Fruit fly (Drosophila melanogaster) whole organism, embryonic: ENCODE measurements around the gene ara.

Experiments used
- B-H1 ChIP-seq: fragments of 200-800 bp; sonication (Bioruptor generic); IDR thresholded peaks from 3 replicates; pipeline ENCODE4 v1.3.6; 2022; ENCODE audit warnings: missing biosample characterization, missing genetic modification characterization
- CG10267 ChIP-seq: fragments of 200-800 bp; sonication (Bioruptor generic); optimal IDR thresholded peaks from 2 replicates; lab custom pipeline; 2018; ENCODE audit warnings: missing biosample characterization, mild to moderate bottlenecking, missing genetic modification characterization, moderate library complexity
- CG11093 ChIP-seq: fragments of 200-800 bp; sonication (Bioruptor generic); IDR thresholded peaks from 3 replicates; pipeline ENCODE4 v1.3.6; 2022; ENCODE audit warnings: missing biosample characterization, missing genetic modification characterization
- CG11695 ChIP-seq: fragments of 200-800 bp; sonication (Bioruptor generic); IDR thresholded peaks from 3 replicates; pipeline ENCODE4 v1.3.6; 2022; ENCODE audit warnings: missing biosample characterization, missing genetic modification characterization
- CG15601 ChIP-seq: fragments of 200-800 bp; sonication (Bioruptor generic); optimal IDR thresholded peaks from 3 replicates; lab custom pipeline; 2019; ENCODE audit warnings: missing biosample characterization, mild to moderate bottlenecking, missing genetic modification characterization, moderate library complexity
- CG18619 ChIP-seq: fragments of 200-800 bp; sonication (Bioruptor generic); optimal IDR thresholded peaks from 3 replicates; lab custom pipeline; 2017; ENCODE audit warnings: missing biosample characterization, mild to moderate bottlenecking, missing genetic modification characterization
- CG2129 ChIP-seq: fragments of 200-800 bp; sonication (Bioruptor generic); IDR thresholded peaks from 2 replicates; pipeline ENCODE4 v1.3.6; 2022; ENCODE audit warnings: missing biosample characterization, missing genetic modification characterization; ENCODE audit not compliant: partially characterized antibody
- CG2712 ChIP-seq: fragments of 200-800 bp; optimal IDR thresholded peaks from 3 replicates; lab custom pipeline; 2019; ENCODE audit warnings: missing biosample characterization, mild to moderate bottlenecking, missing genetic modification characterization, moderate library complexity
- CG34376 ChIP-seq: fragments of 200-800 bp; sonication (Bioruptor generic); optimal IDR thresholded peaks from 2 replicates; lab custom pipeline; 2018; ENCODE audit warnings: missing biosample characterization, mild to moderate bottlenecking, missing genetic modification characterization
- CG3995 ChIP-seq: fragments of 200-800 bp; sonication (Bioruptor generic); optimal IDR thresholded peaks from 3 replicates; lab custom pipeline; 2016; ENCODE audit warnings: missing biosample characterization, missing genetic modification characterization
- CG4328 ChIP-seq: fragments of 200-800 bp; sonication (Bioruptor generic); optimal IDR thresholded peaks from 3 replicates; lab custom pipeline; 2017; ENCODE audit warnings: missing biosample characterization, missing genetic modification reagents, missing genetic modification characterization
- CG5180 ChIP-seq: fragments of 200-800 bp; sonication (Bioruptor generic); optimal IDR thresholded peaks from 3 replicates; lab custom pipeline; 2017; ENCODE audit warnings: missing biosample characterization, missing genetic modification characterization, mild to moderate bottlenecking, moderate library complexity, missing genetic modification reagents
- CG6765 ChIP-seq: fragments of 200-800 bp; sonication (Bioruptor generic); optimal IDR thresholded peaks from 3 replicates; lab custom pipeline; 2017; ENCODE audit warnings: missing biosample characterization, mild to moderate bottlenecking, missing genetic modification characterization
- CG7357 ChIP-seq: fragments of 200-800 bp; sonication (Bioruptor generic); IDR thresholded peaks from 3 replicates; pipeline ENCODE4 v1.3.6; 2022; ENCODE audit warnings: missing biosample characterization, missing genetic modification characterization
- CG7839 ChIP-seq: fragments of 200-800 bp; sonication (Bioruptor generic); optimal IDR thresholded peaks from 3 replicates; lab custom pipeline; 2018; ENCODE audit warnings: missing biosample characterization, mild to moderate bottlenecking, missing genetic modification characterization, moderate library complexity
- CG7987 ChIP-seq: fragments of 200-800 bp; sonication (Bioruptor generic); optimal IDR thresholded peaks from 2 replicates; lab custom pipeline; 2018; ENCODE audit warnings: missing biosample characterization, mild to moderate bottlenecking, missing genetic modification characterization, moderate library complexity
- CG8089 ChIP-seq: fragments of 200-800 bp; sonication (Bioruptor generic); optimal IDR thresholded peaks from 3 replicates; lab custom pipeline; 2016; ENCODE audit warnings: missing biosample characterization, missing genetic modification characterization
- CG8290 ChIP-seq, 3 experiments: fragments of 200-800 bp; sonication (Bioruptor generic); optimal IDR thresholded peaks; 2 replicates each; lab custom pipeline; 2016 to 2019; ENCODE audit warnings: missing biosample characterization in 3 of 3, missing genetic modification characterization in 3 of 3, mild to moderate bottlenecking in 2 of 3, moderate library complexity in 1 of 3
- CG8765 ChIP-seq: fragments of 200-800 bp; sonication (Bioruptor generic); IDR thresholded peaks from 2 replicates; pipeline ENCODE4 v1.3.6; 2022; ENCODE audit warnings: missing biosample characterization, missing genetic modification characterization
- CG9932 ChIP-seq: fragments of 200-800 bp; sonication (Bioruptor generic); IDR thresholded peaks from 2 replicates; pipeline ENCODE4 v1.3.6; 2022; ENCODE audit warnings: missing biosample characterization, missing genetic modification characterization
- D19A ChIP-seq: fragments of 200-800 bp; optimal IDR thresholded peaks from 3 replicates; lab custom pipeline; 2019; ENCODE audit warnings: missing biosample characterization, mild to moderate bottlenecking, missing genetic modification characterization, moderate library complexity
- Dek ChIP-seq: fragments of 200-800 bp; sonication (Bioruptor generic); optimal IDR thresholded peaks from 3 replicates; lab custom pipeline; 2019; ENCODE audit warnings: missing biosample characterization, mild to moderate bottlenecking, missing genetic modification characterization, moderate library complexity
- Dip2 ChIP-seq: fragments of 200-800 bp; sonication (Bioruptor generic); IDR thresholded peaks from 2 replicates; pipeline ENCODE4 v1.3.6; 2022; ENCODE audit warnings: missing biosample characterization, missing genetic modification characterization
- Kr ChIP-seq: fragments of 200-800 bp; sonication (Bioruptor generic); optimal IDR thresholded peaks from 2 replicates; lab custom pipeline; 2017; ENCODE audit warnings: missing biosample characterization, mild to moderate bottlenecking, missing genetic modification characterization
- Med ChIP-seq: fragments of 200-800 bp; sonication (Bioruptor generic); peaks from one replicate; lab custom pipeline; 2016; ENCODE audit warnings: missing biosample characterization, missing genetic modification characterization, mild to moderate bottlenecking, inconsistent platforms, moderate library complexity
- Nf-YA ChIP-seq: fragments of 200-800 bp; sonication (Bioruptor generic); IDR thresholded peaks from 2 replicates; pipeline ENCODE4 v1.3.6; 2022; ENCODE audit warnings: missing biosample characterization, missing genetic modification characterization
- Nf-YB ChIP-seq: fragments of 200-800 bp; sonication (Bioruptor generic); optimal IDR thresholded peaks from 3 replicates; lab custom pipeline; 2019; ENCODE audit warnings: missing biosample characterization, mild to moderate bottlenecking, missing genetic modification characterization, moderate library complexity
- Opbp ChIP-seq: fragments of 200-800 bp; sonication (Bioruptor generic); IDR thresholded peaks from 3 replicates; pipeline ENCODE4 v1.3.6; 2022; ENCODE audit warnings: missing biosample characterization, missing genetic modification characterization; ENCODE audit not compliant: partially characterized antibody
- Side ChIP-seq: fragments of 200-800 bp; sonication (Bioruptor generic); optimal IDR thresholded peaks from 2 replicates; lab custom pipeline; 2016; ENCODE audit warnings: missing biosample characterization, missing genetic modification characterization
- Ssrp ChIP-seq: fragments of 200-800 bp; sonication (Bioruptor generic); optimal IDR thresholded peaks from 2 replicates; lab custom pipeline; 2018; ENCODE audit warnings: missing biosample characterization, mild to moderate bottlenecking, missing genetic modification characterization, moderate library complexity
- ara ChIP-seq: fragments of 200-800 bp; sonication (Bioruptor generic); IDR thresholded peaks from 2 replicates; pipeline ENCODE4 v1.3.6; 2022; ENCODE audit warnings: missing biosample characterization, missing genetic modification characterization
- cg ChIP-seq: fragments of 200-800 bp; sonication (Bioruptor generic); optimal IDR thresholded peaks from 3 replicates; lab custom pipeline; 2019; ENCODE audit warnings: missing biosample characterization, mild to moderate bottlenecking, missing genetic modification characterization, moderate library complexity
- hkb ChIP-seq, 2 experiments: fragments of 200-800 bp in 1 of 2; fragments of >200 bp in 1 of 2; sonication (Bioruptor generic) in 1 of 2; IDR thresholded peaks in 1 of 2; optimal IDR thresholded peaks in 1 of 2; 2 replicates each; pipeline versions ENCODE4 v1.3.6 to Lab custom; 2017 to 2022; ENCODE audit warnings: missing biosample characterization in 1 of 2, missing genetic modification characterization in 1 of 2
- lola ChIP-seq, 3 experiments: fragments of >200 bp in 2 of 3; fragments of 200-800 bp in 1 of 3; sonication (Bioruptor generic) in 1 of 3; optimal IDR thresholded peaks; 2 replicates each; lab custom pipeline; 2017 to 2019; ENCODE audit warnings: missing biosample characterization in 3 of 3, missing genetic modification characterization in 3 of 3, mild to moderate bottlenecking in 1 of 3, moderate library complexity in 1 of 3
- lov ChIP-seq, 2 experiments: fragments of 200-800 bp in 1 of 2; fragments of >200 bp in 1 of 2; sonication (Bioruptor generic) in 1 of 2; IDR thresholded peaks in 1 of 2; optimal IDR thresholded peaks in 1 of 2; 2 replicates in 1 of 2; 3 replicates in 1 of 2; pipeline versions ENCODE4 v1.3.6 to Lab custom; 2017 to 2022; ENCODE audit warnings: missing biosample characterization in 1 of 2, missing genetic modification characterization in 1 of 2
- mld ChIP-seq: fragments of 200-800 bp; sonication (Bioruptor generic); IDR thresholded peaks from 3 replicates; pipeline ENCODE4 v1.3.6; 2022; ENCODE audit warnings: missing biosample characterization, missing genetic modification characterization; ENCODE audit not compliant: partially characterized antibody
- nerfin-1 ChIP-seq: fragments of 200-800 bp; sonication (Bioruptor generic); optimal IDR thresholded peaks from 3 replicates; lab custom pipeline; 2019; ENCODE audit warnings: missing biosample characterization, mild to moderate bottlenecking, missing genetic modification characterization, moderate library complexity
- nom ChIP-seq: fragments of 200-800 bp; sonication (Bioruptor generic); optimal IDR thresholded peaks from 2 replicates; lab custom pipeline; 2017; ENCODE audit warnings: missing biosample characterization, missing genetic modification characterization, mild to moderate bottlenecking, moderate library complexity, missing genetic modification reagents
- pan ChIP-seq, 4 experiments: fragments of >200 bp in 3 of 4; fragments of 200-800 bp in 1 of 4; sonication (Bioruptor generic) in 1 of 4; optimal IDR thresholded peaks in 3 of 4; IDR thresholded peaks in 1 of 4; 2 replicates each; pipeline versions ENCODE4 v1.3.6 to Lab custom; 2017 to 2022; ENCODE audit warnings: missing biosample characterization in 2 of 4, missing genetic modification characterization in 2 of 4, mixed read lengths in 1 of 4
- peb ChIP-seq: fragments of 200-800 bp; sonication (Bioruptor generic); IDR thresholded peaks from 2 replicates; pipeline ENCODE4 v1.3.6; 2022; ENCODE audit warnings: missing biosample characterization, missing genetic modification characterization
- pnt ChIP-seq: fragments of 200-800 bp; sonication (Bioruptor generic); optimal IDR thresholded peaks from 3 replicates; lab custom pipeline; 2016; ENCODE audit warnings: missing biosample characterization, missing genetic modification characterization
- scrt ChIP-seq: fragments of 200-800 bp; sonication (Bioruptor generic); optimal IDR thresholded peaks from 2 replicates; lab custom pipeline; 2018; ENCODE audit warnings: missing biosample characterization, mild to moderate bottlenecking, missing genetic modification characterization, moderate library complexity
- tll ChIP-seq, 2 experiments: fragments of 200-800 bp in 1 of 2; fragments of >200 bp in 1 of 2; sonication (Bioruptor generic) in 1 of 2; optimal IDR thresholded peaks; 2 replicates each; lab custom pipeline; 2017 to 2019; ENCODE audit warnings: missing biosample characterization in 2 of 2, missing genetic modification characterization in 2 of 2, mild to moderate bottlenecking in 1 of 2, moderate library complexity in 1 of 2
- unpg ChIP-seq: fragments of 200-800 bp; sonication (Bioruptor generic); optimal IDR thresholded peaks from 3 replicates; lab custom pipeline; 2018; ENCODE audit warnings: missing biosample characterization, mild to moderate bottlenecking, missing genetic modification characterization, moderate library complexity
- wdn ChIP-seq: fragments of 200-800 bp; sonication (Bioruptor generic); IDR thresholded peaks from 2 replicates; pipeline ENCODE4 v1.3.6; 2022; ENCODE audit warnings: missing biosample characterization, missing genetic modification characterization

The ara gene

dm6 chr3L:12643820-12644744 is 63.6 kb downstream of the ara start (continued):
- TF ChIP-seq cg (no peak), Side (no peak), lov (optimal IDR thresholded peaks at IDR 0.05; lab: Kevin White, UChicago) (no peak), lov (GFP tag; IDR thresholded peaks at IDR 0.05; lab: Robert Waterston, UW) (no peak), CG11093 (GFP tag; lab: Robert Waterston, UW) (no peak), wdn (no peak), CG8089 (no peak), mld (GFP tag; lab: Robert Waterston, UW) (no peak), CG9932 (GFP tag; lab: Robert Waterston, UW) (no peak), CG7839 (tag; lab: Kevin White, UChicago) (peak; percentile 72), CG7987 (GFP tag; lab: Kevin White, UChicago) (no peak), Opbp (no peak), nerfin-1 (tag; lab: Kevin White, UChicago) (peak; percentile 62), D19A (tag; lab: Kevin White, UChicago) (peak; percentile 72), Kr (GFP tag; lab: Kevin White, UChicago) (no peak), Nf-YA (GFP tag; lab: Robert Waterston, UW) (no peak), scrt (GFP tag; lab: Kevin White, UChicago) (no peak), B-H1 (no peak), peb (GFP tag; lab: Robert Waterston, UW) (no peak), hkb (optimal IDR thresholded peaks at IDR 0.05; lab: Kevin White, UChicago) (no peak), hkb (GFP tag; IDR thresholded peaks at IDR 0.05; lab: Robert Waterston, UW) (0 out of 2 replicates have a peak, but pooled peaks have one; percentile 48), CG7357 (GFP tag; lab: Robert Waterston, UW) (no peak), CG2712 (tag; lab: Kevin White, UChicago) (peak; percentile 85), pan (optimal IDR thresholded peaks at IDR 0.05; lab: Kevin White, UChicago) (no peak), pan (GFP tag; optimal IDR thresholded peaks at IDR 0.05 in 1 of 2, IDR thresholded peaks at IDR 0.05 in 1 of 2) (peak in 1 of 2 experiments; percentile 38), Med (GFP tag; lab: Kevin White, UChicago) (peak; percentile 8), pnt (GFP tag; lab: Kevin White, UChicago) (no peak), CG4328 (no peak), Dek (tag; lab: Kevin White, UChicago) (no peak), CG34376 (no peak), CG3995 (no peak), CG15601 (peak; percentile 66), CG6765 (GFP tag; lab: Kevin White, UChicago) (no peak), Ssrp (tag; lab: Kevin White, UChicago) (peak; percentile 71), Dip2 (GFP tag; lab: Robert Waterston, UW) (no peak), nom (GFP tag; lab: Kevin White, UChicago) (no peak), CG10267 (tag; lab: Kevin White, UChicago) (peak; percentile 76), Nf-YB (GFP tag; lab: Kevin White, UChicago) (peak; percentile 87), ara (GFP tag; lab: Robert Waterston, UW) (peak; percentile 38; the same call in 1 of the 2 replicates), CG18619 (GFP tag; lab: Kevin White, UChicago) (no peak), CG8765 (no peak), lola (GFP tag; optimal IDR thresholded peaks at IDR 0.05; lab: Kevin White, UChicago) (peak in 1 of 3 experiments; percentile 81), CG11695 (peak; percentile 19; the same call in 1 of the 3 replicates), unpg (GFP tag; lab: Kevin White, UChicago) (peak; percentile 69), CG8290 (GFP tag; optimal IDR thresholded peaks at IDR 0.05; lab: Kevin White, UChicago) (no peak), CG8290 (tag; optimal IDR thresholded peaks at IDR 0.05; lab: Kevin White, UChicago) (no peak), CG5180 (GFP tag; lab: Kevin White, UChicago) (no peak), CG2129 (GFP tag; lab: Robert Waterston, UW) (no peak), tll (GFP tag; optimal IDR thresholded peaks at IDR 0.05; lab: Kevin White, UChicago) (no peak)
